Worm (Caenorhabditis elegans): Measurements from ENCODE around the gene kin-33.

DNA sequence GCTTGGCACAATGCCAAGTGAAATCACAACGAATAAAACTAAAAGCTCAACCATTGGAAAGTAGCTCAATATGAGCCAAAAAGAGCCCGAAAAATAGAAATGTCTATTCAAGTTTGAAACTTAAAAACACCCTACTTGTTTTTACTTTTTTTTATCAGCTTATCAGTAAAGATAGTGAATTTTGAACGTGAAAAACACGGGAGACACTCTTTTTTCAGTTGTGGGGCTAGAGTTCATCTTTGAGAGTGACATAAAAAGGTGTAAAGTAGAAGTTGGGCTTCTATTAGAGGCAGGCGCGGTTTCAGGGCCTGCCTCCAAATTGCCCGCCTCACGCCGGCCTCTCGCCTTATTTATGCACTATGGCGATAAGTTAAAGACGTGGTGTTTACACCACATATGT, 17.2 kb upstream of the kin-33 start, which contains the start of gene oac-39:
- TF ChIP-seq Y55F3AM.14 (GFP tag; optimal IDR thresholded peaks at IDR 0.05) (no peak), nhr-77 (tag; optimal IDR thresholded peaks at IDR 0.05) (no peak), nhr-10 (tag; optimal IDR thresholded peaks at IDR 0.05) (no peak), unc-55 (GFP tag; optimal IDR thresholded peaks at IDR 0.05) (no peak), lin-39 (tag; optimal IDR thresholded peaks at IDR 0.05) (no peak), nhr-6 (tag; optimal IDR thresholded peaks at IDR 0.05) (no peak), lin-13 (GFP tag; optimal IDR thresholded peaks at IDR 0.05) (no peak), ama-1 (optimal IDR thresholded peaks at IDR 0.05) (no peak), ceh-82 (tag; optimal IDR thresholded peaks at IDR 0.05) (no peak), ceh-16 (tag; optimal IDR thresholded peaks at IDR 0.05) (no peak), unc-39 (tag; optimal IDR thresholded peaks at IDR 0.05) (no peak), nhr-25 (tag; optimal IDR thresholded peaks at IDR 0.05) (no peak), elt-3 (tag; optimal IDR thresholded peaks at IDR 0.05) (no peak), ztf-4 (tag; optimal IDR thresholded peaks at IDR 0.05) (no peak)
